Worm (Caenorhabditis elegans): Measurements from ENCODE around the gene nlp-59.

nlp-59 gene

DNA sequence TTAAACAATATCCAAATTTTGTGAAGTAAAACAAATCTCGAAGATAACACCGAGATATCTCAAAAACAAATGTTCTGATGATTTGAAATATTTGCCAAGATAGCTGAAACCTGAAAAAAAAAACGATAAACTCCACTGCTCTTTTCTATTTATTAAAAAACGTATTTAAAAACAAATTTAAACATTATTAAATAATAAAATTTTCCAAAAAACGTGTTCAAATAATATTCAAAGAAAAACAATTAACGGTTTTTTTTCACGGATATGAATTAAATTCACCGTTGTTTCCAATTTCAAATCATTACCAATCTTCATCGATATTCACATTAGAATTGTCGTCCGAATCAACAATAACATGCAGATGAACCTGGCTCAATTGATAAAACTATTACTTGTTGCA lies 25.0 kb downstream of the nlp-59 start, which contains the start of gene irld-14:
TSS of gene irld-14 (plus strand) at position 301 of the 400 bp plus-strand sequence.
- TF ChIP-seq zag-1 (tag; optimal IDR thresholded peaks at IDR 0.05), result no peak
- TF ChIP-seq egl-27 (tag; optimal IDR thresholded peaks at IDR 0.05), result no peak
- TF ChIP-seq elt-1 (tag; optimal IDR thresholded peaks at IDR 0.05), result no peak
- TF ChIP-seq Y55F3AM.14 (GFP tag; optimal IDR thresholded peaks at IDR 0.05), result no peak
- no peak for TF ChIP-seq lin-13 (GFP tag; optimal IDR thresholded peaks at IDR 0.05)
- TF ChIP-seq R02D3.7 (tag; optimal IDR thresholded peaks at IDR 0.05), result no peak
- TF ChIP-seq skn-1 (tag; optimal IDR thresholded peaks at IDR 0.05), result no peak
- TF ChIP-seq sma-3 (GFP tag; optimal IDR thresholded peaks at IDR 0.05), result no peak
- no peak for TF ChIP-seq mab-5 (tag; optimal IDR thresholded peaks at IDR 0.05)
- TF ChIP-seq gmeb-1 (tag; optimal IDR thresholded peaks at IDR 0.05), result no peak

DNA sequence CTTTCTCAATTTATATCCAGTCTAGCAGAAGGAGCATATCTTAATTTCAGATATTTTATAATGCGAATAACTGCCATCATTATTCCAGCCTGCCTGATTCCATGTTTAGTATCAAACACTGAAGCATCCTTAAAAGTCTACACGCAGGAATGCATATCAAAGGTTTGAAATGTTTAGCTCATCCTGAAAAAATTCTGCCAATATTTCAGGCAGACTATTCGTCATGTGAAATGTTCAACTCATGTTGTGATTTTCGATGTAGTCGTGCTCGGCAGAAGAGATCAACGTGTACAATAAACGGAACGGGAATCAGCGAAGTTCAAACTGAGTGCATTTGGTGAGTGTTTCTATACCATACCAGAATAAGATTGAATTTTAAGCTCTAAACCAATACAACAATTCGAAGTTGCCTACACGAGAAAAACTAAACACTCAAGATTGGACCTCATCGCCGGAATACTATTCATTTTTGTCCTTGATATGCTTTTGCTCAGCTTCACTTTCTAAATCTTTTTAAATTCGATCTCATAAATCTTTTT lies 28.3 kb downstream of the nlp-59 start, which contains the start of gene T01C3.11:
TSS of gene T01C3.11 (plus strand) at position 51 of the 539 bp plus-strand sequence.
- TF ChIP-seq snpc-4 (tag; optimal IDR thresholded peaks at IDR 0.05) (no peak), lin-39 (tag; optimal IDR thresholded peaks at IDR 0.05) (no peak), dmd-4 (tag; optimal IDR thresholded peaks at IDR 0.05) (no peak), skn-1 (tag; optimal IDR thresholded peaks at IDR 0.05) (no peak), nhr-25 (tag; optimal IDR thresholded peaks at IDR 0.05) (no peak), zag-1 (tag; optimal IDR thresholded peaks at IDR 0.05) (no peak), unc-62 (GFP tag; optimal IDR thresholded peaks at IDR 0.05) (no peak), nhr-11 (tag; optimal IDR thresholded peaks at IDR 0.05) (no peak)

DNA sequence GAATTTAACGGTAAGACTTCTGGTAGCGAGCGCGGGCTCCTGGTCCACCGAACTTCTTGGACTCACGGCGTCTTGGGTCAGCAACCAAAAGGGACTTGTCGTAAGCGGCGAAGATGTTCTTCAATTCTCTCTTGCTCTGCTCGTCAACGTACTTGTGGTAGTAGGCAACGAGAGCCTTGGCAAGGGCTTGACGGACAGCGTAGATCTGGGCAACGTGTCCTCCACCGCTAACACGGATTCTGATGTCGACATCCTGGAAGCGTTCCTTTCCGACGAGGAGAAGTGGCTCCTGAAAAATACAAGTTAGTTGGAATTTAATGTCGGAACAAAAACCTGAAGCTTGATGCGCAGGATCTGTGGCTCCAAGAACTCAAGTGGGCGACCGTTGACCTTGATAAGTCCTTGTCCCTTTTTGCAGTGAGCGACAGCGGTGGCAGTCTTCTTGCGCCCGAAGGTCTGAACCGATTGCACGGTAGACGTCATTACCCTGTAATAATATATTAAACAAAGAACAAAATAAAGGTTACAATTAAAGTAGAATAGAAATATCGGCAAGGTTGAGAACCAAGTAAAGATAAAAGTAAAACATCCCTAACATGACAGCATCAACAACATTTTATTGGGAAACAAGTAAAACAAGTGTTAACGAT lies 28.9 kb downstream of the nlp-59 start, which contains the start of gene rps-16:
TSS of gene rps-16 (minus strand) at position 487 of the 650 bp plus-strand sequence.
- TF ChIP-seq aly-2 (tag; optimal IDR thresholded peaks at IDR 0.05), result no peak
- TF ChIP-seq fos-1 (tag; optimal IDR thresholded peaks at IDR 0.05), result no peak
- no peak for TF ChIP-seq crh-2 (tag; optimal IDR thresholded peaks at IDR 0.05)
- TF ChIP-seq nhr-6 (tag; optimal IDR thresholded peaks at IDR 0.05), result no peak
- no peak for TF ChIP-seq peb-1 (tag; optimal IDR thresholded peaks at IDR 0.05)
- TF ChIP-seq ztf-4 (tag; optimal IDR thresholded peaks at IDR 0.05), result no peak
- TF ChIP-seq nhr-21 (tag; optimal IDR thresholded peaks at IDR 0.05), result no peak
- TF ChIP-seq ztf-1 (GFP tag; conservative IDR thresholded peaks at IDR 0.05), result no peak
- no peak for TF ChIP-seq nhr-23 (tag; optimal IDR thresholded peaks at IDR 0.05)
- no peak for TF ChIP-seq F13H6.1 (tag; optimal IDR thresholded peaks at IDR 0.05)
- no peak for TF ChIP-seq Y55F3AM.14 (GFP tag; optimal IDR thresholded peaks at IDR 0.05)

DNA sequence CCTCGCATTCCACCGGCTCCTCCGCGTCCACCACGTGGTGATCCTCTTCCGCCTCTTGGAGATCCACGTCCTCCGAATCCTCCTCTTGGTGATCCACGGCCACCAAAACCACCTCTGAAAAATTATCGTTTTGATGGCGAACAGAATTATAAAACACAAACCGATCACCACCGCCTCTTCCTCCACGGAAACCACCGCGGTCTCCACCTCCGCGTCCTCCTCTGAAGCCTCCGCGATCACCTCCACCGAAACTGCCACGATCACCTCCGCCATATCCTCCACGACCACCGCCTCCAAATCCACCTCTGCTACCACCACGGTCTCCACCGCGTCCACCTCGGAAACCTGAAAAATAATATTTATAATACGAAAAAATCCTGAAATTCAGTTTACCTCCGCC lies 30.3 kb downstream of the nlp-59 start:
- no peak for TF ChIP-seq elt-3 (tag; optimal IDR thresholded peaks at IDR 0.05)
- no peak for TF ChIP-seq unc-62 (GFP tag; optimal IDR thresholded peaks at IDR 0.05)
- TF ChIP-seq ceh-82 (tag; optimal IDR thresholded peaks at IDR 0.05), result no peak
- no peak for TF ChIP-seq nhr-21 (tag; optimal IDR thresholded peaks at IDR 0.05)
- no peak for TF ChIP-seq lin-13 (GFP tag; optimal IDR thresholded peaks at IDR 0.05)
- no peak for TF ChIP-seq nhr-129 (tag; optimal IDR thresholded peaks at IDR 0.05)
- no peak for TF ChIP-seq nhr-12 (tag; optimal IDR thresholded peaks at IDR 0.05)
- TF ChIP-seq mbf-1 (tag; optimal IDR thresholded peaks at IDR 0.05), result no peak
- TF ChIP-seq fos-1 (tag; optimal IDR thresholded peaks at IDR 0.05), result no peak
- TF ChIP-seq nhr-10 (tag; optimal IDR thresholded peaks at IDR 0.05), result no peak
- TF ChIP-seq alr-1 (tag; optimal IDR thresholded peaks at IDR 0.05), result no peak
- no peak for TF ChIP-seq R02D3.7 (tag; optimal IDR thresholded peaks at IDR 0.05)
- TF ChIP-seq egl-27 (tag; optimal IDR thresholded peaks at IDR 0.05), result no peak
- TF ChIP-seq sem-4 (tag; optimal IDR thresholded peaks at IDR 0.05), result no peak
- no peak for TF ChIP-seq blmp-1 (tag; optimal IDR thresholded peaks at IDR 0.05; ENCODE audit: insufficient read depth)

DNA sequence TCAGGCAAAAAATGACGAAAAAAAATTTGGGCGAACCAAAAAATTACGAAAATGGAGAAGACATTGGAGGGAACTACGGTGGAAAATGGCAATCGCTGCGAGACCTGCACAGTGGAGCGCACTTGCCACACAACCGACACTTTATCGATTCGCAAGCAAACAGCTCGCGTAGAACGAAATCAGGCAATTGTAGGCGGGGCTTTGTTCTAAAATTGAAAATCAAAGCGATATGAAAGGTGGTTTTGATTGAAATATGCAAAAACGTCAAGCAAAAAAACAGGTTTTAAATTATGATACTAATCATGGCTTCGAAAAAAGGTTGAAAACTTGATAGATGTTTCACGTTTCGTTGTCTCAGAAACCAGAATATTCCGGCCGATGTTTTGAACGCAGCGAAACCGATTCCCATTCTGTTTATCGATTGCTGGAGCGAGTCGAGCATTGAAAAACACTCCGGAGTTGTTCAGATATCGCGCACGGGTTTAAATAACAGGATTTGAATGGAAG lies 31.0 kb downstream of the nlp-59 start, which contains the start of the genes fib-1 and mut-15:
TSS of gene fib-1 (minus strand) at position 40 of the 507 bp plus-strand sequence.
TSS of gene mut-15 (plus strand) at position 360 of the 507 bp plus-strand sequence.
- TF ChIP-seq gmeb-1 (tag; optimal IDR thresholded peaks at IDR 0.05) (peak; percentile 89), fos-1 (tag; optimal IDR thresholded peaks at IDR 0.05) (peak; percentile 69), Y55F3AM.14 (GFP tag; optimal IDR thresholded peaks at IDR 0.05) (peak; percentile 5), mab-5 (tag; optimal IDR thresholded peaks at IDR 0.05) (peak; percentile 90), unc-55 (GFP tag; optimal IDR thresholded peaks at IDR 0.05) (peak; percentile 93), nhr-25 (tag; optimal IDR thresholded peaks at IDR 0.05) (peak; percentile 91), ztf-11 (tag; optimal IDR thresholded peaks at IDR 0.05) (no peak), ceh-82 (tag; optimal IDR thresholded peaks at IDR 0.05) (peak; percentile 15), ama-1 (optimal IDR thresholded peaks at IDR 0.05) (no peak), egl-27 (tag; optimal IDR thresholded peaks at IDR 0.05) (peak; percentile 77), unc-62 (GFP tag; optimal IDR thresholded peaks at IDR 0.05) (no peak), elt-1 (tag; optimal IDR thresholded peaks at IDR 0.05) (no peak), sma-3 (GFP tag; optimal IDR thresholded peaks at IDR 0.05) (peak; percentile 95), alr-1 (tag; optimal IDR thresholded peaks at IDR 0.05) (no peak), ztf-1 (GFP tag; conservative IDR thresholded peaks at IDR 0.05) (no peak), unc-39 (tag; optimal IDR thresholded peaks at IDR 0.05) (no peak), dmd-4 (tag; optimal IDR thresholded peaks at IDR 0.05) (no peak), nhr-12 (tag; optimal IDR thresholded peaks at IDR 0.05) (no peak), R02D3.7 (tag; optimal IDR thresholded peaks at IDR 0.05) (peak; percentile 68), lsy-2 (tag; optimal IDR thresholded peaks at IDR 0.05) (peak; percentile 91 to 98), ZK546.5 (tag; optimal IDR thresholded peaks at IDR 0.05) (peak; percentile 45), nhr-77 (tag; optimal IDR thresholded peaks at IDR 0.05) (peak; percentile 21), peb-1 (tag; optimal IDR thresholded peaks at IDR 0.05) (no peak), ceh-16 (tag; optimal IDR thresholded peaks at IDR 0.05) (peak; percentile 38), F13H6.1 (tag; optimal IDR thresholded peaks at IDR 0.05) (peak; percentile 92)
